Fruit fly (Drosophila melanogaster): ENCODE measurements around the gene side-VII.

Gene side-VII

DNA sequence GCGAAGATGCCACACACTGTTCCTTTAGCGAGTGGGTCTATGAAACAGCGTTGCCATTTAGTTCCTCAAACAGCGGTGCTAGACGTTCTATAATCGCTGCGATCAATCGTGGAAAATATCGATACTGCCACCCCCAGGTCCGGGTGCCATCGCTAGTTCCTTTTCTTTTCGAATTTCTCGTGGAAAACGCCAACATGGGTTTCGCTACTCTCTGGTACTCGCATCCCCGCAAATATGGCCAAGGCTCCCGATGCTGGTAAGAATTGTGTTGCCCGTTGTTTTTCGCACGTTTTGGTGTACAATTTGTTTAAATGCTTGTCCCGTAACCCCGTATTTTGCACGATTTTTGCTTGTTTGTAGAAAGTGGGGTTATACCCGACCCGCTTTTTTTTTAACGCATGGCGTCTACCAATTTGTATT lies 38.2 kb upstream of the side-VII start, which contains the start of gene RpS29 (continued):
- peak; percentile 58 for TF ChIP-seq CG15269 (tag; optimal IDR thresholded peaks at IDR 0.05)
- peak; percentile 88 for TF ChIP-seq luna (GFP tag; optimal IDR thresholded peaks at IDR 0.05)
- peak; percentile 70 for TF ChIP-seq Fer2 (tag; optimal IDR thresholded peaks at IDR 0.05)
- peak; percentile 58; the same call in 1 of the 2 replicates for TF ChIP-seq CG9215 (GFP tag; IDR thresholded peaks at IDR 0.05)
- peak; percentile 55 for TF ChIP-seq fd3F (GFP tag; optimal IDR thresholded peaks at IDR 0.05)
- TF ChIP-seq eyg (GFP tag; optimal IDR thresholded peaks at IDR 0.05), result peak; percentile 70
- peak; percentile 54; the same call in 1 of the 2 replicates for TF ChIP-seq CG14667 (GFP tag; IDR thresholded peaks at IDR 0.05)
- 0 out of 3 replicates have a peak, but pooled peaks have one; percentile 32 for TF ChIP-seq croc (GFP tag; conservative IDR thresholded peaks at IDR 0.05)
- TF ChIP-seq CG3726 (GFP tag; IDR thresholded peaks at IDR 0.05), result peak; percentile 69; the same call in 2 of the 3 replicates
- peak; percentile 94 for TF ChIP-seq NFAT (GFP tag; IDR thresholded peaks at IDR 0.05)
- peak; percentile 77 for TF ChIP-seq gsb (GFP tag; IDR thresholded peaks at IDR 0.05)
- peak; percentile 74 for TF ChIP-seq ftz-f1 (GFP tag; optimal IDR thresholded peaks at IDR 0.05)
- TF ChIP-seq CG2202 (tag; optimal IDR thresholded peaks at IDR 0.05), result peak; percentile 47
- peak; percentile 100 for TF ChIP-seq pzg (GFP tag; optimal IDR thresholded peaks at IDR 0.05)
- TF ChIP-seq pum (GFP tag; optimal IDR thresholded peaks at IDR 0.05), result peak; percentile 81
- TF ChIP-seq CoRest (tag; optimal IDR thresholded peaks at IDR 0.05), result peak; percentile 63
- peak; percentile 95 for TF ChIP-seq HmgZ (tag; optimal IDR thresholded peaks at IDR 0.05)
- TF ChIP-seq Asciz (GFP tag; optimal IDR thresholded peaks at IDR 0.05), result peak; percentile 71
- TF ChIP-seq CG3163 (GFP tag; optimal IDR thresholded peaks at IDR 0.05), result peak; percentile 80
- TF ChIP-seq onecut (GFP tag; IDR thresholded peaks at IDR 0.05), result peak; percentile 65; the same call in 1 of the 2 replicates
- peak; percentile 85 for TF ChIP-seq CG3281 (GFP tag; optimal IDR thresholded peaks at IDR 0.05)
- TF ChIP-seq ttk (GFP tag; IDR thresholded peaks at IDR 0.05), result peak; percentile 79
- peak; percentile 77 for TF ChIP-seq Aef1 (GFP tag; IDR thresholded peaks at IDR 0.05)
- peak; percentile 92 for TF ChIP-seq CG12659 (GFP tag; optimal IDR thresholded peaks at IDR 0.05)
- peak; percentile 88 for TF ChIP-seq jumu (GFP tag; optimal IDR thresholded peaks at IDR 0.05)
- TF ChIP-seq CG6813 (GFP tag; optimal IDR thresholded peaks at IDR 0.05), result peak; percentile 82
- TF ChIP-seq nerfin-1 (tag; optimal IDR thresholded peaks at IDR 0.05), result peak; percentile 75
- no peak for TF ChIP-seq Awh (GFP tag; IDR thresholded peaks at IDR 0.05)
- no peak for TF ChIP-seq CG15073 (GFP tag; optimal IDR thresholded peaks at IDR 0.05)
- peak; percentile 61; the same call in 2 of the 3 replicates for TF ChIP-seq sr (GFP tag; IDR thresholded peaks at IDR 0.05)
- TF ChIP-seq lilli (GFP tag; optimal IDR thresholded peaks at IDR 0.05), result peak; percentile 91
- peak; percentile 84 for TF ChIP-seq fu2 (GFP tag; optimal IDR thresholded peaks at IDR 0.05)
- peak; percentile 64 for TF ChIP-seq CG17359 (tag; optimal IDR thresholded peaks at IDR 0.05)
- TF ChIP-seq CG5180 (GFP tag; optimal IDR thresholded peaks at IDR 0.05), result peak; percentile 24
- TF ChIP-seq Blimp-1 (GFP tag; optimal IDR thresholded peaks at IDR 0.05), result peak; percentile 60
- peak; percentile 54 for TF ChIP-seq gfzf (GFP tag; optimal IDR thresholded peaks at IDR 0.05)
- TF ChIP-seq pros (GFP tag; optimal IDR thresholded peaks at IDR 0.05), result no peak
- TF ChIP-seq Doc3 (GFP tag; IDR thresholded peaks at IDR 0.05; ENCODE audit: partially characterized antibody), result peak; percentile 85
- peak; percentile 96 for TF ChIP-seq NC2β (GFP tag; optimal IDR thresholded peaks at IDR 0.05)
- TF ChIP-seq Opbp (GFP tag; IDR thresholded peaks at IDR 0.05; ENCODE audit: partially characterized antibody), result peak; percentile 97
- peak; percentile 92 for TF ChIP-seq chinmo (GFP tag; IDR thresholded peaks at IDR 0.05; ENCODE audit: partially characterized antibody)
- peak; percentile 75 for TF ChIP-seq row (GFP tag; IDR thresholded peaks at IDR 0.05)
- TF ChIP-seq disco-r (GFP tag; optimal IDR thresholded peaks at IDR 0.05), result peak; percentile 68
- peak; percentile 48 for TF ChIP-seq CG3407 (GFP tag; optimal IDR thresholded peaks at IDR 0.05)
- TF ChIP-seq salm (tag; optimal IDR thresholded peaks at IDR 0.05), result peak; percentile 64
- no peak for TF ChIP-seq Hr39 (optimal IDR thresholded peaks at IDR 0.05)
- peak; percentile 67 for TF ChIP-seq CG11504 (tag; optimal IDR thresholded peaks at IDR 0.05)
- TF ChIP-seq lov (optimal IDR thresholded peaks at IDR 0.05), result no peak
- peak; percentile 62; the same call in 1 of the 3 replicates for TF ChIP-seq lov (GFP tag; IDR thresholded peaks at IDR 0.05)
- peak; percentile 15 for TF ChIP-seq org-1 (GFP tag; optimal IDR thresholded peaks at IDR 0.05)

Data from whole organism, embryonic.